Worm (Caenorhabditis elegans): Measurements from ENCODE around the gene hcp-3.

Gene hcp-3

DNA sequence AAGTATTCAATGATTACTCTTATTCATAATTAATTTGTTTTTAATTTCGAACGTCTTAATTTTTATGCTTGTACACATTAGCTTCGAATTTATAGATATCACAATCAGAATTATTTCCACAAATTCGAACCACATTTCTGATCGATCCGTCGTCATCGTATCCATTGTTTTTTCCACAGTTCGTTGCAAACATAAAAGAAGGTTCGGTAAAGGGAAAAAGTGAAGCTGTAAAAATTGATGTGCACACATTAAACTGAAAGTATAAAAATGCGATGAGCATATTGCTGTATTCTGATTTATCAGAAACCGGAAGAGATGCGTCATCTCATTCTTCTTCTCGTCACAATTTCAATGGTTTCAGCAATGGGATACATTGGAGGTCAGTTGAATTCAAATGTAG lies 19.2 kb downstream of the hcp-3 start, which contains the start of gene C48B4.12:
Gene C48B4.12 (plus strand): TSS at position 301 of the 400 bp plus-strand sequence.
- no peak for TF ChIP-seq ceh-6 (GFP tag; optimal IDR thresholded peaks at IDR 0.05)
- TF ChIP-seq hlh-6 (tag; optimal IDR thresholded peaks at IDR 0.05): no peak

ce11 chrIII:9595563-9595962 lies 20.7 kb downstream of the hcp-3 start, which contains the start of gene rom-2:
Gene rom-2 (minus strand): TSS chrIII:9595663.
- TF ChIP-seq ref-2 (tag; optimal IDR thresholded peaks at IDR 0.05): no peak
- TF ChIP-seq unc-3 (GFP tag; conservative IDR thresholded peaks at IDR 0.05): no peak
- no peak for TF ChIP-seq unc-3 (tag; optimal IDR thresholded peaks at IDR 0.05)
- TF ChIP-seq fkh-10 (GFP tag; optimal IDR thresholded peaks at IDR 0.05): no peak
- TF ChIP-seq madf-2 (tag; optimal IDR thresholded peaks at IDR 0.05): no peak
- TF ChIP-seq ceh-6 (GFP tag; optimal IDR thresholded peaks at IDR 0.05): no peak
- TF ChIP-seq Y22D7AL.16 (tag; optimal IDR thresholded peaks at IDR 0.05): no peak
- no peak for TF ChIP-seq pat-9 (tag; optimal IDR thresholded peaks at IDR 0.05)
- no peak for TF ChIP-seq ceh-34 (tag; optimal IDR thresholded peaks at IDR 0.05)
- TF ChIP-seq dmd-4 (tag; optimal IDR thresholded peaks at IDR 0.05; ENCODE audit: borderline replicate concordance): no peak
- TF ChIP-seq ceh-45 (GFP tag; IDR thresholded peaks at IDR 0.05): no peak
- no peak for TF ChIP-seq syd-9 (tag; optimal IDR thresholded peaks at IDR 0.05)
- TF ChIP-seq ceh-30 (tag; optimal IDR thresholded peaks at IDR 0.05): no peak

ce11 chrIII:9592118-9592517 lies 24.2 kb downstream of the hcp-3 start, which contains the start of gene acox-1.5:
Gene acox-1.5 (minus strand): TSS chrIII:9592192.
- no peak for TF ChIP-seq nhr-232 (tag; optimal IDR thresholded peaks at IDR 0.05)
- no peak for TF ChIP-seq madf-2 (tag; optimal IDR thresholded peaks at IDR 0.05)
- TF ChIP-seq dmd-4 (tag; optimal IDR thresholded peaks at IDR 0.05; ENCODE audit: borderline replicate concordance): no peak
- TF ChIP-seq elt-2 (tag; optimal IDR thresholded peaks at IDR 0.05): no peak
- no peak for TF ChIP-seq unc-55 (GFP tag; optimal IDR thresholded peaks at IDR 0.05)
- no peak for TF ChIP-seq pax-1 (tag; optimal IDR thresholded peaks at IDR 0.05)
- no peak for TF ChIP-seq syd-9 (tag; optimal IDR thresholded peaks at IDR 0.05)
- no peak for TF ChIP-seq unc-42 (tag; optimal IDR thresholded peaks at IDR 0.05)
- no peak for TF ChIP-seq sdc-2 (tag; optimal IDR thresholded peaks at IDR 0.05)
- TF ChIP-seq ceh-31 (tag; optimal IDR thresholded peaks at IDR 0.05): no peak
- no peak for TF ChIP-seq ceh-22 (tag; optimal IDR thresholded peaks at IDR 0.05)
- no peak for TF ChIP-seq ceh-30 (tag; optimal IDR thresholded peaks at IDR 0.05)
- no peak for TF ChIP-seq ceh-24 (tag; optimal IDR thresholded peaks at IDR 0.05)

DNA sequence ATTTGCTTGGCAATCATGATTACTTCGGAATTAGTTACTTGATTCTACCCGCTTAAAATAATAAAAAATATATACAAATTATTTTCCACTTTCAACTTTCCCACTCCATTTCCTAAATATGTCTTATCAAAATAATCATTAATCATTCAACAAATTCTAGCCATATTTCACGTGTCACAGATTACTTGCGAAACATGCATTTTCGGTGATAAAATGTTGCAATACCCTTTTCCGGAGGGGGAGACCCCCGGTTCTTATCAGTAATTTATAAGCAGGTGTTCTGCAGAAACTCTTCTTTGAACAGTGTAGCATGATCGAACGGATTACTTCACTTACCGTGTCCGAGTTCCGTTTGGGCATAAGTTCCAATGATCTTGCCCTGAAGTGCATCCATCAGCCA lies 26.1 kb downstream of the hcp-3 start:
- TF ChIP-seq Y22D7AL.16 (tag; optimal IDR thresholded peaks at IDR 0.05): no peak
- TF ChIP-seq elt-2 (tag; optimal IDR thresholded peaks at IDR 0.05): peak; percentile 90

- no peak for TF ChIP-seq F13H6.1 (tag; optimal IDR thresholded peaks at IDR 0.05)
- peak; percentile 91 for TF ChIP-seq unc-42 (tag; optimal IDR thresholded peaks at IDR 0.05)
These were observed 31.0 kb downstream of the hcp-3 start for ce11 chrIII:9585314-9585713.

DNA sequence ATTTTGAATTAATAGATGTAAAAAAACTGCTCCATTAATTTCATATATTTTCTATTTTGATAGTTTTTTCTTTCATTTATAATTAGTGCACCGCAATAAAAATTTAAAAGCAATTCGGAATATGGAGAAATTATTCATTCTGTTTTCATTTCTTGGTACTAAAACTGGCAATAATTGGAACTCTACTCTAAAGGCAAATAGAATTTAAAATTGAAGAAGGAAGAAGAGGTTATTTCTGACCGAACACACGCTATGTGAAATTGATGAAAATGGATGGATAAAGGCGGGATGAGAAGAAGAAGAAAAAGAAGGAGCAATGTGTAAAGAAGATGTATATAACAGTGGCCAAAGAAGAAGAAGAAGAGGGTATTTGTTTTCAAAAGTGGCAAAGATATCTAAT lies 33.0 kb downstream of the hcp-3 start:
- TF ChIP-seq madf-2 (tag; optimal IDR thresholded peaks at IDR 0.05): no peak
- TF ChIP-seq unc-86 (tag; optimal IDR thresholded peaks at IDR 0.05): no peak
- no peak for TF ChIP-seq fkh-10 (GFP tag; optimal IDR thresholded peaks at IDR 0.05)
- TF ChIP-seq ceh-14 (tag; optimal IDR thresholded peaks at IDR 0.05): peak; percentile 13
- TF ChIP-seq ceh-9 (tag; optimal IDR thresholded peaks at IDR 0.05): no peak
- TF ChIP-seq dmd-4 (tag; optimal IDR thresholded peaks at IDR 0.05; ENCODE audit: borderline replicate concordance): no peak
- peak; percentile 57 for TF ChIP-seq unc-42 (tag; optimal IDR thresholded peaks at IDR 0.05)

DNA sequence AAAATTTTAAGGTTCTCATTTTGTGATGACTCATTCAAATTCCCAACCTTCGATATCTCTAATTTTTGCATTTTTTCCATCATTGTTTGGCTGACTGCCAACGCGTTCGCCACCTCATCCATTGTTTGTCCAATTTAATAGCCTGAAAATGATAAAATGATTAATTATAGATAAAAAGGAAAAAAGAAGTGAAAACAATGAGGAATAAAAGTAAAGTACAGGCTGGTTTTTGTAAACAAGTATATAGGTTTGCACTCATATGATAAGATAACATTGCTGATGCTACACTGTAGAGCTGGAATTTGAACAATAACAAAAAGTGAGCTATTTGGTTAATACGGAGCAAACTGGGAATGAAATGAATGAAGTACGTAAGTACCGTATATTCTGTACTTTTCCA lies 34.0 kb downstream of the hcp-3 start, which contains the start of gene C48B4.3:
Gene C48B4.3 (minus strand): TSS at position 149 of the 400 bp plus-strand sequence.
- TF ChIP-seq elt-2 (tag; optimal IDR thresholded peaks at IDR 0.05) (peak; percentile 16), tbx-7 (tag; optimal IDR thresholded peaks at IDR 0.05) (no peak), ceh-9 (tag; optimal IDR thresholded peaks at IDR 0.05) (no peak)
